Worm (Caenorhabditis elegans): Measurements from ENCODE around the gene fbxa-115.

Gene fbxa-115

DNA sequence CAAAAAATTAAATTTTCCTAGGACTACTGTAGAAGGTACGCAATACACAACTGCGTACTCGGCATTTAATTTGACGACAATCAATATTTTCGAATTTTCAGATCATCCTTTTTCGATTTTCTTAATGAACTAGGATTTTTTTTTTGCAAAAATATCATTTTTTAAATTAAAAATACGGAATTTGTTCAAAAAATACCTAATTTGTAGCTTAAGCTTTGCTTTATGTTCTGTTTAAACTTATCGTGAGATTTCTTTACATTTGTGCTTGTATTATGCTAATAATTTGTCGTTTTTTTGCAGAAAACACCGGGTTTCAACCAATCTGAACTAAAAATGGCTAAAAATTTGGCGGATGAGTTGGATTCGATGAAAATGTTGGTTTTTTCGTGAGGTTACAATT is 4.7 kb upstream of the fbxa-115 start, which contains the start of gene ftr-1:
Gene ftr-1 (plus strand): TSS at position 301 of the 400 bp plus-strand sequence.
- TF ChIP-seq mep-1 (tag; optimal IDR thresholded peaks at IDR 0.05) (no peak), ces-1 (GFP tag; optimal IDR thresholded peaks at IDR 0.05) (no peak), irx-1 (tag; optimal IDR thresholded peaks at IDR 0.05) (no peak), ceh-82 (tag; optimal IDR thresholded peaks at IDR 0.05) (no peak), pqm-1 (tag; optimal IDR thresholded peaks at IDR 0.05) (no peak), fkh-8 (tag; optimal IDR thresholded peaks at IDR 0.05) (no peak), efl-1 (optimal IDR thresholded peaks at IDR 0.05) (no peak), efl-1 (GFP tag; optimal IDR thresholded peaks at IDR 0.05 in 1 of 2) (peak in 1 of 2 experiments; percentile 32)

DNA sequence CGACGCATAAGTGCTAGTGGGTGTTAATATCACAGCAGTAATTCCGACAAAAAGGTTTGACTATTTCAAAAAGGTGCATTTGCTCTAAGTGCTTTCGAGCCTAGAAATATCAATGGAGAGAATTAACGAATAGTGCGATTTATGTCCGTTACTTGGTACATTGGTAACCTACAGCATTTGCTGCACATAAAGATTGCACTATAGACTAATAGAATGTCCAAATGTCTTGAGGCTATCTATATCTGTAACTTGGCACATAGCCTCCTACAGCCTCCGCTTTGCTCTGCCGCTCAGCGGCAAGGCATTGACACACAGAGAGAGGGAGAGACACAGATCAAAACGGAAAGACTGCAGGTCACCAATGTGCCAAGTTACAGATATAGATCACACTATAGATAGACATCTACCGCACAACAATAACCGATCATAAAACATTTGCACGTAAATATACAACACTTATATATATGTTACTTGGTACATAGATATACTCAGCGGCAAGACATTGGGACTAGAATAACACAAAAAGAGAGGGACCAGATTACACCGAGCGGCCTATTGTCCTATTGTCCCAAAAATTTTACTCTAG is 3.6 kb upstream of the fbxa-115 start, which contains the start of the genes srh-217 and Y113G7B.28:
Gene srh-217 (minus strand): TSS at position 101 of the 586 bp plus-strand sequence.
Gene Y113G7B.28 (plus strand): TSS at position 536 of the 586 bp plus-strand sequence.
- TF ChIP-seq elt-2 (tag; optimal IDR thresholded peaks at IDR 0.05), result no peak
- no peak for TF ChIP-seq unc-30 (tag; optimal IDR thresholded peaks at IDR 0.05)
- no peak for TF ChIP-seq nhr-71 (tag; optimal IDR thresholded peaks at IDR 0.05)
- TF ChIP-seq efl-1 (optimal IDR thresholded peaks at IDR 0.05), result no peak
- peak in 1 of 2 experiments; percentile 57 for TF ChIP-seq efl-1 (GFP tag; optimal IDR thresholded peaks at IDR 0.05 in 1 of 2)
- no peak for TF ChIP-seq nhr-20 (tag; optimal IDR thresholded peaks at IDR 0.05)
- TF ChIP-seq isw-1 (GFP tag; IDR thresholded peaks at IDR 0.05), result no peak

DNA sequence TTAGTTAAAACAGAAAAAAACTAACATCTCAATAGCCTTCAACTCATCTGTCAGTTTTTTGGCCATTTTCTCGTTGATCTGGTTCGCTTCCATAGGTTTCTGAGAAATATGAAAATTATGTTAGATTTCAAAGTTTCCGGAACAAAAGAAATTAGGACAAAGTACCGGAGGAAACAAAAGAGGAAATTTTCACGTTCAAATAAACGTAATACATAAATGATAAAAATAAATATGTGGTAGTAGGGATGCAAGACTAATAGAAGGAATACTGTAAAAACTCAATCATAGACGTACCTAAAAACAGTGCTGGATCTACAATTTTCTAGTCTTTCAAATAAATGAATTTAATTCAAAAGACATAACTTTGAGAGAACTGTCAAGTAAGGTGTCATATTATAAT is 3.2 kb downstream of the fbxa-115 start, which contains the start of gene fbxa-116:
Gene fbxa-116 (minus strand): TSS at position 101 of the 400 bp plus-strand sequence.
- TF ChIP-seq lsy-2 (tag; optimal IDR thresholded peaks at IDR 0.05) (no peak), efl-3 (GFP tag; optimal IDR thresholded peaks at IDR 0.05) (no peak), hlh-17 (GFP tag; optimal IDR thresholded peaks at IDR 0.05; ENCODE audit: borderline replicate concordance) (no peak), lin-13 (GFP tag; optimal IDR thresholded peaks at IDR 0.05) (no peak), C16A3.4 (tag; optimal IDR thresholded peaks at IDR 0.05) (no peak), mep-1 (tag; optimal IDR thresholded peaks at IDR 0.05) (no peak), nhr-85 (tag) (no peak), nhr-90 (tag; optimal IDR thresholded peaks at IDR 0.05; ENCODE audit: poor library complexity) (no peak), hpl-2 (GFP tag; optimal IDR thresholded peaks at IDR 0.05) (no peak), nhr-28 (tag; optimal IDR thresholded peaks at IDR 0.05) (no peak), lin-35 (GFP tag; optimal IDR thresholded peaks at IDR 0.05) (no peak), vab-15 (tag; optimal IDR thresholded peaks at IDR 0.05) (no peak)

DNA sequence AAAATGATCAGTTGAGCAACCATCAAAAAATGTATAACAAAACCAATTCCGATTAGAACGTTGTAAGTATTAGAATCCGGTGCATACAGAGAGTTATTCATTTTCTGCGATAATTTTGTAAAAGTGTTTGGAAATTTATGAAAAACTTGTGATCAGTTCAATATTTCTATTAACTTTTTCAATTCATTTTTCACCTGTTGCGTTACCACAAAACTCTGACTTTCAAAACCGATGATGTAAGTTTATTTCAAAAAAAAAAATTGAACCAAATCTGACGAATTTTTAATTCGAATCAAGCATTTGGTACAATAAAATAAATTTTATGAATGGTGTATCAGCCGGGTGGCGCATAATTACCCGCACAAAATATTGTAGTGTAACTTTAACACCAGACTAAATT is 5.4 kb downstream of the fbxa-115 start, which contains the start of gene srz-16:
Gene srz-16 (minus strand): TSS at position 101 of the 400 bp plus-strand sequence.
- no peak for TF ChIP-seq fkh-4 (tag; optimal IDR thresholded peaks at IDR 0.05; ENCODE audit: borderline replicate concordance)
- TF ChIP-seq unc-30 (tag; optimal IDR thresholded peaks at IDR 0.05), result no peak
- TF ChIP-seq nhr-47 (tag; optimal IDR thresholded peaks at IDR 0.05), result no peak

DNA sequence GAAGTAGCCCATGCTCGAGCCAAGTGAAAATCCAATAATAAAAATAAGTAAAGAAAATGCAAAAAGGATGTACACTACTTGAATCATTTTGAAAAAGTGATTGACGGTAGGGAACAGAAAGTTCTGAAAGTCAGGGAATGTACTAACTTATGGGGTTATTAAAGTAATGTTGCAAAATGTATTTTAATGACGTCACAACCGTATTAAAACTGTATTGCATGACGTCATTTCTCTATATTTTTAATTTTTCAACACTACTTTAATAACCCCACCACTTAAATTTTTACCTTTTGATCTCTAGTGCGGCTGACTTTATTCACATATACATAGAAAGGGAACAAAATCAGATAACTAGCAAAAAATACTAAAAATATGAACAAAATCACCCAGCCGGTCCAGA is 9.6 kb downstream of the fbxa-115 start:
- no peak for TF ChIP-seq ztf-4 (tag; optimal IDR thresholded peaks at IDR 0.05)
- no peak for TF ChIP-seq tlp-1 (tag; optimal IDR thresholded peaks at IDR 0.05)
- no peak for TF ChIP-seq fkh-4 (tag; optimal IDR thresholded peaks at IDR 0.05; ENCODE audit: borderline replicate concordance)
- no peak for TF ChIP-seq nhr-71 (tag; optimal IDR thresholded peaks at IDR 0.05)
- no peak for TF ChIP-seq sptf-1 (tag; optimal IDR thresholded peaks at IDR 0.05)
- TF ChIP-seq C34B4.2 (tag; optimal IDR thresholded peaks at IDR 0.05), result no peak
- TF ChIP-seq nhr-84 (tag; optimal IDR thresholded peaks at IDR 0.05), result no peak
- TF ChIP-seq snpc-4 (tag; optimal IDR thresholded peaks at IDR 0.05), result no peak

DNA sequence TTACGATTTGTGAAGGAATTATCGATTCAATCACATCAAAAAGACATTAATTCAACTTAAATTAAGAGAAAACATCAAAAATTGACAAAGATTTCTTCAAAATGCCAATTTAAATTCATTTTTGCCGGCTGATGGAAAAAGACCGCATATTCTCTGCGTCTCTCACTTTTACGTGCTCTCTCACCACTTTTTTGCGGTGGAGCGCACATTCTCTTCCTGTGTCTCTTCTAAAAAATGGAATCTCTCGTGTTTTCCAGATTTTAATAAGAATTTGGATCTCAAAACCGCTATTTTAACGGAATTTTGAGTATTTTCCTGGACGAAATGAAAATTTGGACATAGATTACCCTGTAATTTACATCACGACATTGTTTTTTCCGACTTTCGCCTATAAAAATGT is 11.1 kb downstream of the fbxa-115 start:
- TF ChIP-seq efl-1 (optimal IDR thresholded peaks at IDR 0.05), result peak in 1 of 2 experiments; percentile 57
- peak in 1 of 2 experiments; percentile 74 for TF ChIP-seq efl-1 (GFP tag; optimal IDR thresholded peaks at IDR 0.05 in 1 of 2)

Data from whole organism, L1 larva.